Worm (Caenorhabditis elegans): ENCODE data around the gene Y48A6B.9.
A peak's percentile ranks its signal among the peaks of the same experiment; 100 is the strongest.

The Y48A6B.9 gene

ce11 chrIII:11032872-11033271, at the start of gene Y48A6B.9:
Y48A6B.9 (plus strand) TSS chrIII:11033172.
- TF ChIP-seq peb-1 (tag; optimal IDR thresholded peaks at IDR 0.05) (no peak), ztf-4 (tag; optimal IDR thresholded peaks at IDR 0.05) (no peak), ztf-11 (tag; optimal IDR thresholded peaks at IDR 0.05) (no peak), ZK546.5 (tag; optimal IDR thresholded peaks at IDR 0.05) (no peak), sem-4 (tag; optimal IDR thresholded peaks at IDR 0.05) (no peak), blmp-1 (tag; optimal IDR thresholded peaks at IDR 0.05; ENCODE audit: insufficient read depth) (no peak), sma-9 (GFP tag; optimal IDR thresholded peaks at IDR 0.05) (no peak), sma-9 (tag; optimal IDR thresholded peaks at IDR 0.05) (no peak), snpc-4 (tag; optimal IDR thresholded peaks at IDR 0.05) (no peak), nhr-6 (tag; optimal IDR thresholded peaks at IDR 0.05) (no peak), nhr-77 (tag; optimal IDR thresholded peaks at IDR 0.05) (no peak), mdl-1 (tag; optimal IDR thresholded peaks at IDR 0.05) (no peak), unc-62 (GFP tag; optimal IDR thresholded peaks at IDR 0.05) (no peak), Y55F3AM.14 (GFP tag; optimal IDR thresholded peaks at IDR 0.05) (no peak), C34F6.9 (tag; optimal IDR thresholded peaks at IDR 0.05) (no peak), nhr-25 (tag; optimal IDR thresholded peaks at IDR 0.05) (no peak), unc-55 (GFP tag; optimal IDR thresholded peaks at IDR 0.05) (no peak)

- TF ChIP-seq dmd-4 (tag; optimal IDR thresholded peaks at IDR 0.05) (no peak), blmp-1 (tag; optimal IDR thresholded peaks at IDR 0.05; ENCODE audit: insufficient read depth) (peak; percentile 24), nhr-25 (tag; optimal IDR thresholded peaks at IDR 0.05) (peak; percentile 21)
Observed at ce11 chrIII:10985559-10986036, 47.4 kb upstream of the Y48A6B.9 start, which contains the start of gene col-93. col-93 (minus strand) TSS chrIII:10985609.

- TF ChIP-seq blmp-1 (tag; optimal IDR thresholded peaks at IDR 0.05; ENCODE audit: insufficient read depth) = peak; percentile 16
Observed at ce11 chrIII:10986438-10986837, 46.5 kb upstream of the Y48A6B.9 start.

- no peak for TF ChIP-seq lin-13 (GFP tag; optimal IDR thresholded peaks at IDR 0.05)
- peak; percentile 27 for TF ChIP-seq crh-2 (tag; optimal IDR thresholded peaks at IDR 0.05)
- TF ChIP-seq elt-1 (tag; optimal IDR thresholded peaks at IDR 0.05) = no peak
- no peak for TF ChIP-seq ztf-1 (GFP tag; conservative IDR thresholded peaks at IDR 0.05)
- no peak for TF ChIP-seq ztf-4 (tag; optimal IDR thresholded peaks at IDR 0.05)
- TF ChIP-seq sma-9 (GFP tag; optimal IDR thresholded peaks at IDR 0.05) = no peak
- TF ChIP-seq sma-9 (tag; optimal IDR thresholded peaks at IDR 0.05) = no peak
- no peak for TF ChIP-seq nhr-10 (tag; optimal IDR thresholded peaks at IDR 0.05)
- no peak for TF ChIP-seq R02D3.7 (tag; optimal IDR thresholded peaks at IDR 0.05)
- TF ChIP-seq skn-1 (tag; optimal IDR thresholded peaks at IDR 0.05) = no peak
- TF ChIP-seq nhr-23 (tag; optimal IDR thresholded peaks at IDR 0.05) = no peak
- no peak for TF ChIP-seq alr-1 (tag; optimal IDR thresholded peaks at IDR 0.05)
- peak; percentile 6 for TF ChIP-seq snpc-4 (tag; optimal IDR thresholded peaks at IDR 0.05)
- TF ChIP-seq egl-27 (tag; optimal IDR thresholded peaks at IDR 0.05) = no peak
- no peak for TF ChIP-seq mdl-1 (tag; optimal IDR thresholded peaks at IDR 0.05)
- peak; percentile 0 for TF ChIP-seq fos-1 (tag; optimal IDR thresholded peaks at IDR 0.05)
- TF ChIP-seq nhr-25 (tag; optimal IDR thresholded peaks at IDR 0.05) = peak; percentile 39
- TF ChIP-seq ceh-16 (tag; optimal IDR thresholded peaks at IDR 0.05) = no peak
- TF ChIP-seq zag-1 (tag; optimal IDR thresholded peaks at IDR 0.05) = no peak
- TF ChIP-seq ama-1 (optimal IDR thresholded peaks at IDR 0.05) = peak; percentile 45
- TF ChIP-seq Y55F3AM.14 (GFP tag; optimal IDR thresholded peaks at IDR 0.05) = no peak
- TF ChIP-seq ZK546.5 (tag; optimal IDR thresholded peaks at IDR 0.05) = no peak
- TF ChIP-seq nhr-6 (tag; optimal IDR thresholded peaks at IDR 0.05) = no peak
- no peak for TF ChIP-seq nhr-129 (tag; optimal IDR thresholded peaks at IDR 0.05)
- TF ChIP-seq dmd-4 (tag; optimal IDR thresholded peaks at IDR 0.05) = no peak
- no peak for TF ChIP-seq gmeb-1 (tag; optimal IDR thresholded peaks at IDR 0.05)
- no peak for TF ChIP-seq aly-2 (tag; optimal IDR thresholded peaks at IDR 0.05)
Observed at ce11 chrIII:10987561-10988184, 45.3 kb upstream of the Y48A6B.9 start, which contains the start of gene col-94. col-94 (minus strand) TSS chrIII:10987873.

Measured in whole organism, L2 larva.